Fruit fly (Drosophila melanogaster) whole organism, embryonic: ENCODE results near the gene GILT3.

Experiments used
- cato ChIP-seq: fragments of 200-800 bp; sonication (Bioruptor generic); optimal IDR thresholded peaks from 2 replicates; lab custom pipeline; 2016; ENCODE audit warnings: missing biosample characterization, missing genetic modification characterization, borderline replicate concordance
- exex ChIP-seq: fragments of 200-800 bp; sonication (Bioruptor generic); optimal IDR thresholded peaks from 4 replicates; lab custom pipeline; 2018; ENCODE audit warnings: missing biosample characterization, mild to moderate bottlenecking, missing genetic modification characterization, moderate library complexity

DNA sequence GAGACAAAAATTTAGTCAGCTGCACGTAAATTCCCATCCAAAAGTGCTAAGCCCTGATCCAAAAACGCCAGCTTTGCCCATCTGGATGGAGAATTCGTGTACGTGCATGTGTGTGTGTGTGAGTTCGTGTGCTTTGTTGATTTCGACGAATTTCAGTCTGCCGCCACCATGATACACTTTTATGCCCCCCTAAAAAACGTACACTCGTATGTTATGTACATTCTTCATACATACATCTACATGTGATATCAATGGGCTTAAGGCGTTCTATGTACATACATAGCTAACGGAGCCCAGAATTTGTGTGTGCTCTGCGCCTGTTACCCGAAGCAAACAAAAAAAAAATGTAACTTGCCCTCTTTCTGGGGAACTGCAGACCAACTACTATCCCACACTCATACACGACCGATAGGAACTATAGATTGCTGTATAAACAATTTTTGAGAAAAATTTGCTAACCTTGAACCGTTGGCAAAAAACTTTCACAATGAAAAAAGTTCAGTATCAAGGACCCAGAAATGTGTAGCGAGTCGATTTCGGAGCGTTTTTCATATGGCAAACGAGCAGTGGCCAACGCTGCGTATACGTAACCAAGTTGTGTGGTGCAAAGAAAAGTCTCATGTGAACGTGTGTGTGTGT lies 48.7 kb downstream of the GILT3 start:
- TF ChIP-seq exex (tag; lab: Kevin White, UChicago), result no peak
- no peak for TF ChIP-seq cato (GFP tag; lab: Kevin White, UChicago)
